Worm (Caenorhabditis elegans): ENCODE measurements around the gene K11D12.12.

K11D12.12 gene

ce11 chrV:5084957-5085465 is 33.0 kb downstream of the K11D12.12 start, which contains the start of gene Y58A7A.4:
Gene Y58A7A.4 (minus strand): TSS chrV:5085007.
- TF ChIP-seq ceh-9 (tag; optimal IDR thresholded peaks at IDR 0.05) (no peak), ztf-11 (tag; optimal IDR thresholded peaks at IDR 0.05) (no peak), lin-15B (tag; optimal IDR thresholded peaks at IDR 0.05) (no peak), nhr-28 (tag; optimal IDR thresholded peaks at IDR 0.05) (no peak), ZK546.5 (tag; optimal IDR thresholded peaks at IDR 0.05) (no peak), nhr-43 (tag; optimal IDR thresholded peaks at IDR 0.05; ENCODE audit: poor library complexity, severe bottlenecking) (no peak), skn-1 (tag; optimal IDR thresholded peaks at IDR 0.05) (no peak)

DNA sequence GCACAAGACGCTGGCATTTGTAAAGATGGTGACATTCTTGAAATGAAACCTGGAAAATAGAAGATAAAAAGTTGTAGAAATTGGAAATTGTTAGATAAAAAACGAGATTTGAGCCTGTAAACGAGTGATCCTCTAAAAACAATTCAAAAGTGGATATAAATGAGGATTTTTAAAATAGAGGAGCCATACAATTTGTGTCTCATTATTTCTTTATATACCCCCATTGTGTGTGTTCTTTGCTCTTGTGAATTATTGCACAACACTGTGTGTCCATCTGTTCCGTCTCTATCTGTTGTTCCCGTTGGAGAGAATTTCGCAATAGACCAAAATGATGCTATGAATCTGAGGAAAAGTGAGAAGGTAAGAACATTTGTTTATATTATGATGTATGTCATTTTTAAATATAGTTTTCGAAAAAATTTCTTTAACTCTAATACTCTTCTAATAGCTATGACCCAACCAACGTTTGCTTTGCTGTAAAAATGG is 34.9 kb downstream of the K11D12.12 start, which contains the start of gene Y58A7A.5:
Gene Y58A7A.5, minus strand, starts transcription at position 51 of the 486 bp plus-strand sequence.
- no peak for TF ChIP-seq pqm-1 (tag; optimal IDR thresholded peaks at IDR 0.05)
- no peak for TF ChIP-seq nhr-28 (tag; optimal IDR thresholded peaks at IDR 0.05)
- TF ChIP-seq nhr-67 (tag; optimal IDR thresholded peaks at IDR 0.05), result no peak
- no peak for TF ChIP-seq nhr-23 (tag; optimal IDR thresholded peaks at IDR 0.05)
- TF ChIP-seq nhr-12 (tag; optimal IDR thresholded peaks at IDR 0.05), result no peak
- no peak for TF ChIP-seq aly-2 (tag; optimal IDR thresholded peaks at IDR 0.05)
- TF ChIP-seq fos-1 (tag; optimal IDR thresholded peaks at IDR 0.05), result no peak
- TF ChIP-seq ceh-28 (tag; optimal IDR thresholded peaks at IDR 0.05), result peak; percentile 3
- no peak for TF ChIP-seq elt-2 (tag; optimal IDR thresholded peaks at IDR 0.05)
- no peak for TF ChIP-seq mml-1 (tag; optimal IDR thresholded peaks at IDR 0.05)
- peak; percentile 22 for TF ChIP-seq nfya-1 (tag; optimal IDR thresholded peaks at IDR 0.05; ENCODE audit: insufficient read depth)
- peak; percentile 26 for TF ChIP-seq lin-39 (tag; optimal IDR thresholded peaks at IDR 0.05)
- TF ChIP-seq elt-3 (tag; optimal IDR thresholded peaks at IDR 0.05), result no peak
- peak; percentile 28 for TF ChIP-seq pha-4 (tag; optimal IDR thresholded peaks at IDR 0.05)

- TF ChIP-seq pqm-1 (tag; optimal IDR thresholded peaks at IDR 0.05) (no peak), ZK546.5 (tag; optimal IDR thresholded peaks at IDR 0.05) (no peak), elt-1 (tag; optimal IDR thresholded peaks at IDR 0.05) (no peak), unc-39 (tag; optimal IDR thresholded peaks at IDR 0.05) (no peak), ztf-4 (tag; optimal IDR thresholded peaks at IDR 0.05) (no peak)
These were observed 36.2 kb downstream of the K11D12.12 start for ce11 chrV:5088311-5088710.

DNA sequence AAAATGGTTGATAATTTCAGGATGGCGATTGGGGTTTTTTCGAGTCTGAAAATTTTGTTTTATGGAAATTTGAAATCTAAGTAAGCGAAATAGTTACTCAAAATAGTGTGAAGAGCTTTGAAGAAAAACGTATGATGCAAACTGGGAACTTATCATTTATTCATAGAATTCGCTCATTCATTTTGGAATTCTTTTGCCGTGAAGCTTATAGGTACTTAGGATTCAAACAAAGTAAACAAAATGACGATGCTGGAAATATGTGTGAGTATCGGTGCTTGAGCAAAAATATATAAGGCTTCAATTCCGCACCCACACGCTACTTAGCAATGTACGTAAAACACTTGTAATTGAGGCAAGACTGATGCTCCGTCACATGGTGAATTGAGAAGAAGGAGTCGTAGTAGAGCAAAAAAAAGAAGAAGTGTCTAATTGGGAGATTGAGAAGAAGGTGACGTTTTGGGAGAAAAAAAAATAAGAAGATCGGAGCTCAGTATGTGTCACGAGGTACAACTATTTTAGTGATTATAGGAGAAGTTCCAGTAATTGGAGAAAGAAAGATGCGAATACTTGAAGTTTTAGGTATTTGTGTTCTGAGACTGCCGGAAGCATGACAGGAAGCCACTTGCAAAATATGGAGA is 37.6 kb downstream of the K11D12.12 start, which contains the start of gene glb-32:
Gene glb-32, minus strand, starts transcription at position 51 of the 638 bp plus-strand sequence.
- TF ChIP-seq unc-39 (tag; optimal IDR thresholded peaks at IDR 0.05) (no peak), fkh-10 (GFP tag; optimal IDR thresholded peaks at IDR 0.05) (no peak), ztf-4 (tag; optimal IDR thresholded peaks at IDR 0.05) (no peak), ceh-16 (tag; optimal IDR thresholded peaks at IDR 0.05) (no peak), egl-27 (tag; optimal IDR thresholded peaks at IDR 0.05) (no peak), aly-2 (tag; optimal IDR thresholded peaks at IDR 0.05) (no peak), nhr-12 (tag; optimal IDR thresholded peaks at IDR 0.05) (no peak), ama-1 (optimal IDR thresholded peaks at IDR 0.05) (no peak), lin-39 (tag; optimal IDR thresholded peaks at IDR 0.05) (no peak), zag-1 (tag; optimal IDR thresholded peaks at IDR 0.05) (no peak), lin-15B (tag; optimal IDR thresholded peaks at IDR 0.05) (no peak), lsy-12 (tag; optimal IDR thresholded peaks at IDR 0.05) (no peak), nhr-43 (tag; optimal IDR thresholded peaks at IDR 0.05; ENCODE audit: poor library complexity, severe bottlenecking) (no peak), elt-1 (tag; optimal IDR thresholded peaks at IDR 0.05) (no peak)

DNA sequence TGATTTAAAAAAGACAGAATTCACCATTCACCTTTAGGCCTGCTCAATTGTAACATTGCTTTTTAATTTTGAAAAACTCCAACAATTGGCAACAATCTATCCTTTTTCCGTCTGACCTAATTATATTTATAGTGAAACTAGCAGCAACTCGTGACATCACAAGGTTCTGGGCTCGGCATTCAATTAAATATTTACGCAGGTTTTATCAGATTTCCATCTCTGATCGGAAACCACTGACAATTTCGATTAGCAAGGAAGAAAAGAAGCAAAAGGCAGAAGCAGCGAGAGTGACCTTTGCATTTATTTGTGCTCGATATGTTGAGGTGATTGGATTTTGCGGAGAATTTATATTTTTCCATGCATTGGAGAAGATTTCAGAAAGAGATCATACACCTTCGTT is 38.3 kb downstream of the K11D12.12 start:
- TF ChIP-seq elt-1 (tag; optimal IDR thresholded peaks at IDR 0.05) (peak; percentile 18), fkh-10 (GFP tag; optimal IDR thresholded peaks at IDR 0.05) (peak; percentile 20), lsy-12 (tag; optimal IDR thresholded peaks at IDR 0.05) (no peak)

- TF ChIP-seq ceh-28 (tag; optimal IDR thresholded peaks at IDR 0.05) (no peak), fos-1 (tag; optimal IDR thresholded peaks at IDR 0.05) (no peak), sea-2 (GFP tag; optimal IDR thresholded peaks at IDR 0.05) (no peak), ceh-82 (tag; optimal IDR thresholded peaks at IDR 0.05) (no peak), ceh-9 (tag; optimal IDR thresholded peaks at IDR 0.05) (no peak), mml-1 (tag; optimal IDR thresholded peaks at IDR 0.05) (no peak), pha-4 (tag; optimal IDR thresholded peaks at IDR 0.05) (no peak), eor-1 (tag; optimal IDR thresholded peaks at IDR 0.05) (no peak), skn-1 (tag; optimal IDR thresholded peaks at IDR 0.05) (no peak), pqm-1 (tag; optimal IDR thresholded peaks at IDR 0.05) (no peak), aly-2 (tag; optimal IDR thresholded peaks at IDR 0.05) (no peak), mdl-1 (tag; optimal IDR thresholded peaks at IDR 0.05) (no peak), elt-1 (tag; optimal IDR thresholded peaks at IDR 0.05) (no peak), ztf-4 (tag; optimal IDR thresholded peaks at IDR 0.05) (no peak), nhr-237 (tag; optimal IDR thresholded peaks at IDR 0.05) (no peak), ama-1 (optimal IDR thresholded peaks at IDR 0.05) (no peak), nhr-23 (tag; optimal IDR thresholded peaks at IDR 0.05) (no peak)
These were observed 45.0 kb downstream of the K11D12.12 start, which contains the start of gene C04F5.2 for ce11 chrV:5097035-5097434. Gene C04F5.2 (minus strand): TSS chrV:5097135.
